Worm (Caenorhabditis elegans) whole organism, L4 larva: ENCODE data around the gene ugt-51.

Source experiments
- F26F4.8 ChIP-seq: fragments of 200-800 bp; sonication (Bioruptor generic); conservative IDR thresholded peaks from 2 replicates; pipeline ENCODE4 v1.3.6; 2022; ENCODE audit warnings: missing genetic modification characterization, missing compliant biosample characterization
- T20F7.1 ChIP-seq: fragments of 200-800 bp; sonication (Bioruptor generic); optimal IDR thresholded peaks from 2 replicates; lab custom pipeline; 2018; ENCODE audit warnings: mild to moderate bottlenecking, missing genetic modification characterization, missing compliant biosample characterization
- Y105C5A.15 ChIP-seq: fragments of 200-800 bp; sonication (Bioruptor generic); IDR thresholded peaks from 2 replicates; pipeline ENCODE4 v1.3.6; 2022; ENCODE audit warnings: missing genetic modification characterization, missing compliant biosample characterization
- Y75B8A.6 ChIP-seq: fragments of 200-800 bp; sonication (Bioruptor generic); IDR thresholded peaks from 2 replicates; pipeline ENCODE4 v1.3.6; 2022; ENCODE audit warnings: missing genetic modification reagents, missing genetic modification characterization, missing compliant biosample characterization
- ZK337.2 ChIP-seq: fragments of 200-800 bp; sonication (Bioruptor generic); IDR thresholded peaks from 2 replicates; pipeline ENCODE4 v1.3.6; 2022; ENCODE audit warnings: missing genetic modification reagents, missing genetic modification characterization, missing compliant biosample characterization
- attf-4 ChIP-seq: sonication (generic microtip); optimal IDR thresholded peaks from 3 replicates; lab custom pipeline; 2017; ENCODE audit warnings: missing biosample characterization, missing genetic modification characterization
- ceh-20 ChIP-seq: fragments of 200-800 bp; sonication (Bioruptor generic); IDR thresholded peaks from 2 replicates; pipeline ENCODE4 v1.3.6; 2022; ENCODE audit warnings: missing genetic modification reagents, missing genetic modification characterization, missing compliant biosample characterization
- ceh-32 ChIP-seq: sonication (generic microtip); optimal IDR thresholded peaks from 2 replicates; lab custom pipeline; 2016; ENCODE audit warnings: mild to moderate bottlenecking, missing genetic modification characterization, missing compliant biosample characterization; ENCODE audit not compliant: poor library complexity
- ceh-44 ChIP-seq: fragments of 200-800 bp; sonication (Bioruptor generic); IDR thresholded peaks from 2 replicates; pipeline ENCODE4 v1.3.6; 2022; ENCODE audit warnings: missing genetic modification reagents, missing genetic modification characterization, missing compliant biosample characterization
- ces-1 ChIP-seq: fragments of 150-350 bp; sonication (generic microtip); optimal IDR thresholded peaks from 4 replicates; lab custom pipeline; 2014; ENCODE audit warnings: missing biosample characterization, missing genetic modification reagents, missing genetic modification characterization
- cey-2 ChIP-seq: sonication (generic microtip); optimal IDR thresholded peaks from 3 replicates; lab custom pipeline; 2017; ENCODE audit warnings: missing genetic modification characterization, mild to moderate bottlenecking, missing compliant biosample characterization, antibody characterized with exemption, borderline replicate concordance; ENCODE audit not compliant: insufficient read depth
- daf-12 ChIP-seq: fragments of 150-350 bp; optimal IDR thresholded peaks from 2 replicates; lab custom pipeline; 2014; ENCODE audit warnings: missing biosample characterization, missing genetic modification reagents, missing genetic modification characterization
- duxl-1 ChIP-seq: sonication (generic microtip); optimal IDR thresholded peaks from 2 replicates; lab custom pipeline; 2016; ENCODE audit warnings: mild to moderate bottlenecking, missing genetic modification characterization, moderate library complexity, missing compliant biosample characterization; ENCODE audit not compliant: poor library complexity
- egl-27 ChIP-seq: sonication (generic microtip); optimal IDR thresholded peaks from 3 replicates; lab custom pipeline; 2017; ENCODE audit warnings: missing biosample characterization, missing genetic modification reagents, missing genetic modification characterization
- fos-1 ChIP-seq: fragments of 150-350 bp; optimal IDR thresholded peaks from 2 replicates; lab custom pipeline; 2014; ENCODE audit warnings: missing biosample characterization, missing genetic modification characterization
- gei-8 ChIP-seq: fragments of 200-800 bp; sonication (Bioruptor generic); optimal IDR thresholded peaks from 2 replicates; lab custom pipeline; 2018; ENCODE audit warnings: mild to moderate bottlenecking, missing genetic modification characterization, missing compliant biosample characterization
- hlh-11 ChIP-seq: fragments of 200-800 bp; sonication (Bioruptor generic); optimal IDR thresholded peaks from 2 replicates; lab custom pipeline; 2018; ENCODE audit warnings: mild to moderate bottlenecking, missing genetic modification characterization, missing compliant biosample characterization
- hlh-30 ChIP-seq: sonication (generic microtip); optimal IDR thresholded peaks from 2 replicates; lab custom pipeline; 2017; ENCODE audit warnings: antibody characterized with exemption, mild to moderate bottlenecking, missing genetic modification characterization, missing compliant biosample characterization; ENCODE audit not compliant: insufficient read depth
- lim-7 ChIP-seq: fragments of 200-800 bp; sonication (Bioruptor generic); IDR thresholded peaks from 2 replicates; pipeline ENCODE4 v1.3.6; 2022; ENCODE audit warnings: missing genetic modification characterization, missing compliant biosample characterization
- mdl-1 ChIP-seq, 2 experiments: fragments of 150-350 bp in 1 of 2; sonication (generic microtip) in 1 of 2; optimal IDR thresholded peaks; 2 replicates each; lab custom pipeline; 2014 to 2017; ENCODE audit warnings: missing biosample characterization in 2 of 2, missing genetic modification characterization in 2 of 2
- mep-1 ChIP-seq: fragments of 150-350 bp; sonication (generic microtip); optimal IDR thresholded peaks from 3 replicates; lab custom pipeline; 2014; ENCODE audit warnings: missing biosample characterization, missing genetic modification characterization
- mes-2 ChIP-seq: sonication (generic microtip); optimal IDR thresholded peaks from 2 replicates; lab custom pipeline; 2016; ENCODE audit warnings: missing genotype, mild to moderate bottlenecking, missing genetic modification characterization, missing compliant biosample characterization; ENCODE audit not compliant: poor library complexity, severe bottlenecking
- nhr-111 ChIP-seq: fragments of 200-800 bp; sonication (Bioruptor generic); optimal IDR thresholded peaks from 2 replicates; lab custom pipeline; 2018; ENCODE audit warnings: mild to moderate bottlenecking, missing genetic modification characterization, missing compliant biosample characterization
- nhr-42 ChIP-seq: fragments of 200-800 bp; sonication (Bioruptor generic); IDR thresholded peaks from 2 replicates; pipeline ENCODE4 v1.3.6; 2022; ENCODE audit warnings: missing genetic modification characterization, missing compliant biosample characterization
- nhr-48 ChIP-seq: sonication (generic microtip); optimal IDR thresholded peaks from 2 replicates; lab custom pipeline; 2016; ENCODE audit warnings: mild to moderate bottlenecking, missing genetic modification characterization, missing compliant biosample characterization
- nhr-77 ChIP-seq: fragments of 150-350 bp; optimal IDR thresholded peaks from 2 replicates; lab custom pipeline; 2014; ENCODE audit warnings: missing biosample characterization, missing genetic modification characterization
- set-16 ChIP-seq: fragments of 200-800 bp; sonication (Bioruptor generic); IDR thresholded peaks from 2 replicates; pipeline ENCODE4 v1.3.6; 2022; ENCODE audit warnings: missing genetic modification reagents, missing genetic modification characterization, missing compliant biosample characterization
- snpc-4 ChIP-seq: fragments of 150-350 bp; optimal IDR thresholded peaks from 2 replicates; lab custom pipeline; 2014; ENCODE audit warnings: missing biosample characterization, missing genetic modification characterization
- spr-3 ChIP-seq: fragments of 200-800 bp; sonication (Bioruptor generic); optimal IDR thresholded peaks from 2 replicates; lab custom pipeline; 2018; ENCODE audit warnings: mild to moderate bottlenecking, missing genetic modification characterization, missing compliant biosample characterization
- tag-97 ChIP-seq: fragments of 200-800 bp; sonication (Bioruptor generic); IDR thresholded peaks from 2 replicates; pipeline ENCODE4 v1.3.6; 2022; ENCODE audit warnings: missing genetic modification characterization, missing compliant biosample characterization
- tra-1 ChIP-seq: fragments of 200-800 bp; sonication (Bioruptor generic); IDR thresholded peaks from 2 replicates; pipeline ENCODE4 v1.3.6; 2022; ENCODE audit warnings: missing genetic modification reagents, missing genetic modification characterization, missing compliant biosample characterization
- unc-39 ChIP-seq: sonication (generic microtip); optimal IDR thresholded peaks from 2 replicates; lab custom pipeline; 2017; ENCODE audit warnings: missing biosample characterization, missing genetic modification characterization
- unc-62 ChIP-seq, 3 experiments: fragments of 150-350 bp in 1 of 3; sonication (generic microtip); optimal IDR thresholded peaks in 2 of 3; peaks in 1 of 3; 1 replicate in 1 of 3; 2 replicates in 2 of 3; lab custom pipeline; 2014 to 2017; ENCODE audit warnings: missing biosample characterization in 3 of 3, missing genetic modification characterization in 3 of 3, missing genetic modification reagents in 3 of 3, missing genotype in 1 of 3
- ztf-7 ChIP-seq: fragments of 150-350 bp; optimal IDR thresholded peaks from 2 replicates; lab custom pipeline; 2014; ENCODE audit warnings: missing biosample characterization, missing genetic modification characterization

The ugt-51 gene

DNA sequence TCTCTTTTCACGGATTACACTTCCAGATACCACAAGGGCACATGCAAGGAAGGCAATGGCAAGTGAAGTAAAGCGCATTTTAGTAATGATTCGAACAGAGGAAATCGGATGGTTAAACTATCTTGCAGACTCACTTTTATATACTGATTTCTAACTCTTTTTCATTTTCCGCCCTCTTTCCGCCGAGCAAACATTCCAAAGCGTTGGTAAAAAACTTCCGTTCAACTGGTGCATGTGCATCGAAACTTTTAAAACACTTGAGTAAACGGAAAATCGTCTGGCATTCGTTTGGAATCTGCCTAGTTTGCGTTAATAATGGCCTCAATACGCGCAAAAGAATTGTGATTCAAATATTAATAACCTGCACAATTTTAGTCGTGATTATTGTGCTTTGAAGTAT lies 12.4 kb downstream of the ugt-51 start, which contains the start of gene abu-7:
abu-7 (minus strand) TSS at position 101 of the 400 bp plus-strand sequence.
- no peak for TF ChIP-seq fos-1 (tag; lab: Kevin White, UChicago)
- TF ChIP-seq spr-3 (GFP tag; lab: Kevin White, UChicago): no peak
- no peak for TF ChIP-seq daf-12 (tag; lab: Kevin White, UChicago)
- TF ChIP-seq gei-8 (GFP tag; lab: Kevin White, UChicago): no peak
- TF ChIP-seq F26F4.8 (GFP tag; lab: Robert Waterston, UW): no peak
- TF ChIP-seq duxl-1 (tag; lab: Kevin White, UChicago): no peak
- no peak for TF ChIP-seq Y75B8A.6 (GFP tag; lab: Robert Waterston, UW)
- TF ChIP-seq unc-39 (tag; lab: Kevin White, UChicago): no peak
- TF ChIP-seq, all 104 proteins: peak for 0

DNA sequence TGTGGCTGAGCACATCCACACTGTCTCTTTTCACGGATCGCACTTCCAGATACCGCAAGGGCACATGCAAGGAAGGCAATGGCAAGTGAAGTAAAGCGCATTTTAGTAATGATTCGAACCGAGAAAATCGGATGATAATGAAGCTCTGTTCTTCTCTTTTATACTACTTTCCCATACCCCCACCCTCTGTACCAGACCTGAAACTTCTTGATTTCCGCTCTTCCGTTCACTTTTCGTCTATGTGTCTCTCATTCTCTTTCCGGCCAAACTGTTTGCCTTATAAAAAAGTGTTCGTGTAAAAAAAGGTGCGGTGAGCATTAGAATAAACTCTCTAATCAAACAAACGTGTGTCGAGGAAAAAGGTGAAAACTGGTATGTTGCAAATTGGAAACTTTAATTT lies 15.3 kb downstream of the ugt-51 start, which contains the start of gene abu-6:
abu-6 (minus strand) TSS at position 101 of the 400 bp plus-strand sequence.
- TF ChIP-seq Y105C5A.15 (no peak), unc-39 (tag; lab: Kevin White, UChicago) (no peak), ceh-44 (GFP tag; lab: Robert Waterston, UW) (no peak), ces-1 (GFP tag; lab: Kevin White, UChicago) (no peak), T20F7.1 (GFP tag; lab: Kevin White, UChicago) (no peak)

DNA sequence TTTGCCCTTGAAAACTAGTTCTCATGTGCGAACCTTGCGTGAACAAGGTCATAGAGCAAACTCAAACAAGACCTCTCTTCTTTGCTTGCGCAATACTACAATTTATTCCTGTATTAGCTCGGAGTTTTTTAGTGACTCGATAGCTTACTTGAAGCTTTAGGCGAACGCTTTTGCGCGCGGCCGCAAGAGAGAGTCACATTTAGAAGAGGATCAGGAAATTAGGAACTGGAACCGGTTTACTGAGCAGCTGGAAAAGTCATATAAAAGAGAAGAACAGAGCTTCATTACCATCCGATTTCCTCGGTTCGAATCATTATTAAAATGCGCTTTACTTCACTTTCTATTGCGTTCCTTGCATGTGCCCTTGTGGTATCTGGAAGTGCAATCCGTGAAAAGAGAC lies 18.8 kb downstream of the ugt-51 start, which contains the start of gene abu-15:
abu-15 (plus strand) TSS at position 301 of the 400 bp plus-strand sequence.
- no peak for TF ChIP-seq hlh-11 (tag; lab: Kevin White, UChicago)
- TF ChIP-seq lim-7 (GFP tag; lab: Robert Waterston, UW): 0 out of 2 replicates have a peak, but pooled peaks have one; percentile 8

DNA sequence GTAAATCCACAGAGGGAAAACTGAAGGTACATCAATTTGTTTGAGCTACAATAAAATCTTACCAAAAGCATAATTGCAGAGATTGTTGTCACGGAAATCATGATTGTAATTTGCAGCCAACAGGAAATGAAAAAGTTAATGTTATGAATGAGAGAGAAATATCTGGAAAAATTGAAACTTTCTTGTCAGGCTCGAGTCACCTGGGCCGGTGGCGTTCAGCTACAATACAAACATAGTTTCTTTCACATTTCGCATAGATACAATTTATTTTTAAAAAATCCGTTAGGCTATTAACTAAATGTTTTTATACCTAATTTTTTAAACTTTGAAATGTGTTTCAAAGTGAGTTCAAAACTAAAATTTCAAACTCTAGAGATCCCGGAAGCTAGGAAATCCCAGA lies 19.4 kb downstream of the ugt-51 start, which contains the start of gene srx-39:
srx-39 (minus strand) TSS at position 101 of the 400 bp plus-strand sequence.
- TF ChIP-seq nhr-77 (tag; lab: Kevin White, UChicago) (no peak), cey-2 (tag; lab: Kevin White, UChicago) (no peak), ztf-7 (no peak), ceh-32 (tag; lab: Kevin White, UChicago) (no peak), attf-4 (no peak), snpc-4 (tag; lab: Kevin White, UChicago) (no peak)

DNA sequence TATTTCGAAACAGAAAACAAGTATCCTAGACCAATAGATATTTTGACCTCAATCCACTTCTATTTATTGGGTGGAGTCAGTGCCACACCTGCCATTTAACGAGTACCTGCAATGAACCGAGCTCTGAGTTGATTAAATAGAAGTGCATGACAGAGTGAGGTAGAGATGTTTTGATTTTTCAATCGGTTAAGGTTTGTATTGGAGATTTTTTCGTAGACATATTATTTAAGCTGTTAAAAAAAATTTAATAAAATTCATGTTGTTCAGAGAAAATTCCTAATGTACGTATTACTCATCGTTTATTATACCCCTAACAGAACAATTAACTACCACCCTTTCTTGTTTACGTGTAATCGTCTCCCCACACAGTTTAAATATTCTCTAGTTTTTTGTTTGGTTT lies 21.6 kb downstream of the ugt-51 start, which contains the start of gene srx-38:
srx-38 (minus strand) TSS at position 101 of the 400 bp plus-strand sequence.
- TF ChIP-seq mes-2 (tag; lab: Kevin White, UChicago): no peak

DNA sequence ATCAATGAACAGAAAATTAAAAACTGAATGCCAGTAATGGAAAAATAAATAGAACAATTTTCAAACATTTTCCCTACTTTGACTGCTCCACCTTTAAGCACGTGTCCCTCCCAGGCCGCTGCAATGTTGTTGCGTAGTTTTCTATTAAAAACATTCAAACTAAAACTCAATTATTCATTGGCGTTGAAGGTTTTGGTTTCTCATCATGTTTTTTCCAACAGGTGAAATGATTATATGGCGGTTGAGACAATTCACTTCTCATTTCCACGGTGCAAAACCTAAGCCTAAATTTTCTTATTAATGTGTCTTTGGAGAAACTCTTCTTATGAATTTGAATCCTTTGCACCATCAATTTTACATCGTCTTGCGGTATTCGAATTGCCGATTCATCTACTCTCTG lies 26.2 kb downstream of the ugt-51 start, which contains the start of gene srh-130:
srh-130 (plus strand) TSS at position 301 of the 400 bp plus-strand sequence.
- TF ChIP-seq hlh-30: no peak
- peak in 1 of 2 experiments; percentile 0 for TF ChIP-seq unc-62 (GFP tag; optimal IDR thresholded peaks at IDR 0.05 in 1 of 2; lab: Kevin White, UChicago)
- TF ChIP-seq unc-62 (tag; optimal IDR thresholded peaks at IDR 0.05; lab: Kevin White, UChicago): no peak
- no peak for TF ChIP-seq tag-97 (GFP tag; lab: Robert Waterston, UW)
- no peak for TF ChIP-seq set-16 (GFP tag; lab: Robert Waterston, UW)
- no peak for TF ChIP-seq nhr-111 (GFP tag; lab: Kevin White, UChicago)

DNA sequence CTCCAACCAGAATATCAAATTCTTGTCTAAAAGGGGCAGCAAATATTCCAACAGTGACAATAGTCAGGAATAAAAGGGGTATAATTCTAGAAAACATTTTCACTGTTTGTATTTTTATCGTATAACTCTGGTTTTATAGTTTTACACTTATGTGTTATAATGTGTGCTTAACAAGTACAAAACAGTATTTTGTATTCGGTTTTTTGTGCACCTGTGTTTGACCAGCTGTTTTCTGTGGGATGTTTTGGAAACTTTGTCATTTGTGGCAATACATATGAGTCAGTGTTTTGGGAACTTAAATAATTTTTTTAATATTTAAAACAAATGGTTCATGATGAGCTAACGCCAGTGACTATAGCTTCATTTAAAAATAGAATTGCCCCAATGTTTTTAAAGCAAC lies 30.7 kb downstream of the ugt-51 start, which contains the start of gene F14F9.6:
F14F9.6 (minus strand) TSS at position 101 of the 400 bp plus-strand sequence.
- no peak for TF ChIP-seq daf-12 (tag; lab: Kevin White, UChicago)
- no peak for TF ChIP-seq ZK337.2 (GFP tag; lab: Robert Waterston, UW)
- no peak for TF ChIP-seq egl-27 (tag; lab: Kevin White, UChicago)
- no peak for TF ChIP-seq mdl-1 (tag; optimal IDR thresholded peaks at IDR 0.05; lab: Kevin White, UChicago)
- no peak for TF ChIP-seq tra-1
- TF ChIP-seq ceh-20 (GFP tag; lab: Robert Waterston, UW): no peak
- no peak for TF ChIP-seq nhr-42 (GFP tag; lab: Robert Waterston, UW)
- TF ChIP-seq mep-1 (tag; lab: Kevin White, UChicago): no peak
- no peak for TF ChIP-seq nhr-48 (tag; lab: Kevin White, UChicago)
